Fruit fly (Drosophila melanogaster) whole organism, pupa: ENCODE data around the gene Vps29.
A peak's percentile ranks its signal among the peaks of the same experiment; 100 is the strongest.

Source experiments
- CG10348 ChIP-seq: fragments of 200-800 bp; sonication (Bioruptor generic); IDR thresholded peaks from 2 replicates; pipeline ENCODE4 v1.3.6; 2022; ENCODE audit warnings: missing biosample characterization, missing genetic modification characterization
- CG12605 ChIP-seq: fragments of 200-800 bp; sonication (Bioruptor generic); IDR thresholded peaks from 2 replicates; pipeline ENCODE4 v1.3.6; 2022; ENCODE audit warnings: missing biosample characterization, missing genetic modification characterization
- CG13204 ChIP-seq: fragments of 200-800 bp; sonication (Bioruptor generic); optimal IDR thresholded peaks from 2 replicates; lab custom pipeline; 2018; ENCODE audit warnings: missing biosample characterization, mild to moderate bottlenecking, missing genetic modification characterization, moderate library complexity
- CG14655 ChIP-seq: fragments of 200-800 bp; sonication (Bioruptor generic); optimal IDR thresholded peaks from 3 replicates; lab custom pipeline; 2017; ENCODE audit warnings: mild to moderate bottlenecking, missing biosample characterization, missing genetic modification reagents, missing genetic modification characterization
- CG15710 ChIP-seq: fragments of 200-800 bp; sonication (Bioruptor generic); optimal IDR thresholded peaks from 2 replicates; lab custom pipeline; 2018; ENCODE audit warnings: missing biosample characterization, mild to moderate bottlenecking, missing genetic modification characterization, moderate library complexity
- CG17806 ChIP-seq: fragments of 200-800 bp; sonication (Bioruptor generic); optimal IDR thresholded peaks from 2 replicates; lab custom pipeline; 2018; ENCODE audit warnings: missing biosample characterization, mild to moderate bottlenecking, missing genetic modification characterization, moderate library complexity
- CG32121 ChIP-seq: fragments of 200-800 bp; sonication (Bioruptor generic); IDR thresholded peaks from 2 replicates; pipeline ENCODE4 v1.3.6; 2022; ENCODE audit warnings: missing biosample characterization, missing genetic modification characterization
- CG34367 ChIP-seq: fragments of 200-800 bp; sonication (Bioruptor generic); optimal IDR thresholded peaks from 2 replicates; lab custom pipeline; 2018; ENCODE audit warnings: missing biosample characterization, mild to moderate bottlenecking, missing genetic modification characterization
- CG4496 ChIP-seq: fragments of 200-800 bp; sonication (Bioruptor generic); IDR thresholded peaks from 3 replicates; pipeline ENCODE4 v1.3.6; 2022; ENCODE audit warnings: missing biosample characterization, missing genetic modification characterization
- CG8159 ChIP-seq: fragments of 200-800 bp; sonication (Bioruptor generic); optimal IDR thresholded peaks from 3 replicates; lab custom pipeline; 2018; ENCODE audit warnings: missing biosample characterization, mild to moderate bottlenecking, missing genetic modification characterization, moderate library complexity
- CG8301 ChIP-seq: fragments of 200-800 bp; sonication (Bioruptor generic); optimal IDR thresholded peaks from 2 replicates; lab custom pipeline; 2018; ENCODE audit warnings: missing biosample characterization, mild to moderate bottlenecking, missing genetic modification characterization
- CG9948 ChIP-seq: fragments of 200-800 bp; sonication (Bioruptor generic); optimal IDR thresholded peaks from 2 replicates; lab custom pipeline; 2018; ENCODE audit warnings: missing biosample characterization, mild to moderate bottlenecking, missing genetic modification characterization, moderate library complexity
- D1 ChIP-seq: fragments of 200-800 bp; sonication (Bioruptor generic); optimal IDR thresholded peaks from 2 replicates; lab custom pipeline; 2018; ENCODE audit warnings: missing biosample characterization, mild to moderate bottlenecking, missing genetic modification characterization, moderate library complexity
- EcR ChIP-seq: fragments of 200-800 bp; sonication (Bioruptor generic); optimal IDR thresholded peaks from 3 replicates; lab custom pipeline; 2019; ENCODE audit warnings: missing biosample characterization, missing genetic modification characterization, mild to moderate bottlenecking, moderate library complexity, missing genetic modification reagents
- Ets98B ChIP-seq: fragments of 200-800 bp; sonication (Bioruptor generic); IDR thresholded peaks from 2 replicates; pipeline ENCODE4 v1.3.6; 2022; ENCODE audit warnings: missing biosample characterization, missing genetic modification characterization
- Pif1A ChIP-seq: fragments of 200-800 bp; sonication (Bioruptor generic); optimal IDR thresholded peaks from 3 replicates; lab custom pipeline; 2016; ENCODE audit warnings: missing biosample characterization, missing genetic modification characterization
- Pif1B ChIP-seq: fragments of 200-800 bp; sonication (Bioruptor generic); optimal IDR thresholded peaks from 3 replicates; lab custom pipeline; 2016; ENCODE audit warnings: missing biosample characterization, missing genetic modification characterization
- Snoo ChIP-seq: fragments of 200-800 bp; sonication (Bioruptor generic); optimal IDR thresholded peaks from 3 replicates; lab custom pipeline; 2017; ENCODE audit warnings: missing biosample characterization, mild to moderate bottlenecking, missing genetic modification characterization, inconsistent platforms
- fd96Ca ChIP-seq: fragments of 200-800 bp; sonication (Bioruptor generic); IDR thresholded peaks from 3 replicates; pipeline ENCODE4 v1.3.6; 2022; ENCODE audit warnings: missing biosample characterization, missing genetic modification characterization
- gl ChIP-seq: fragments of 200-800 bp; sonication (Bioruptor generic); optimal IDR thresholded peaks from 2 replicates; lab custom pipeline; 2018; ENCODE audit warnings: missing biosample characterization, mild to moderate bottlenecking, missing genetic modification characterization
- rn ChIP-seq: fragments of 200-800 bp; sonication (Bioruptor generic); IDR thresholded peaks from 2 replicates; pipeline ENCODE4 v1.3.6; 2022; ENCODE audit warnings: missing biosample characterization, missing genetic modification characterization

Vps29 gene

dm6 chr2L:1118149-1118548 lies 32.4 kb upstream of the Vps29 start:
- TF ChIP-seq CG32121 (GFP tag; lab: Robert Waterston, UW) (peak; percentile 44; the same call in 1 of the 2 replicates), rn (GFP tag; lab: Robert Waterston, UW) (no peak), CG14655 (GFP tag; lab: Kevin White, UChicago) (peak; percentile 57), CG12605 (GFP tag; lab: Robert Waterston, UW) (0 out of 2 replicates have a peak, but pooled peaks have one; percentile 11)

dm6 chr2L:1118880-1119809 lies 31.4 kb upstream of the Vps29 start:
- TF ChIP-seq CG12605 (GFP tag; lab: Robert Waterston, UW) (peak; percentile 73), CG8301 (tag; lab: Kevin White, UChicago) (peak; percentile 74), fd96Ca (GFP tag; lab: Robert Waterston, UW) (peak; percentile 88), gl (tag; lab: Kevin White, UChicago) (peak; percentile 36), D1 (tag; lab: Kevin White, UChicago) (no peak), CG13204 (no peak), CG14655 (GFP tag; lab: Kevin White, UChicago) (peak; percentile 75), rn (GFP tag; lab: Robert Waterston, UW) (peak; percentile 57), Ets98B (GFP tag; lab: Robert Waterston, UW) (peak; percentile 58), EcR (GFP tag; lab: Kevin White, UChicago) (peak; percentile 78), CG10348 (peak; percentile 45; the same call in 1 of the 2 replicates), CG4496 (peak; percentile 80), CG17806 (tag; lab: Kevin White, UChicago) (peak; percentile 61), CG34367 (tag; lab: Kevin White, UChicago) (peak; percentile 41), CG32121 (GFP tag; lab: Robert Waterston, UW) (peak; percentile 71), Pif1A (peak; percentile 59), CG9948 (peak; percentile 46), CG15710 (tag; lab: Kevin White, UChicago) (peak; percentile 62), Snoo (peak; percentile 73), Pif1B (GFP tag; lab: Kevin White, UChicago) (peak; percentile 70), CG8159 (peak; percentile 71)

DNA sequence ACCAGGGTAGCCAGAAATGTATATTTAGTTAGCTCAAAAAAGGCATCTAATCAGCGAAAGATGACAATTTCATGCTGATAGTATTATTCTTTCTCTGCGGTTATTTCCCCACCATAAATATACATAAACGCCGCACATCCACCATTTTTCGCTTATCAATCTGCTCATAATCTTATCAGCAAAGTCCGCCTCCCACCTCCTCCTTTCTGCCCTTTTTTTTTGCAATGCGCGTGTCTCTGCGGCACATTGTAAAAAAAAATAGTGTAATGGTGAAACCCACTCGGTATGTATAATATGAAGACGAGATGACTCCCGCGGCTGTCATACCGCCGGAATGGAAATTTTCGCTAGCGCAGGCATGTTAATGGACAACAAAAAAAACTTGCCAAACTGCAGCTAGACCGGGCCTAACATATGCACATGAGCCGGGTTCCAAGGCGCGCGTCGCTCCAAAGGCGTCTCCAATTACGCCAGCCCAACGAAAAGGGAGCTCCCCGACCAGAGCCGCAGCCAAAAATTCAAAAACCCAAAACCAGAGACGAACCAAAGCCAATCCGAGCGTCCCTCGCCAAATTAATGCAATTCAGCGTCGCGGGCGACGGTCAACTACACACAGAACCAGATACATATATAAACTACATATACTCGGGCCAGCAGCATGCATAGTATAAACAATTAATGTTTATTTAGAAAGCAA lies 30.2 kb upstream of the Vps29 start:
- peak; percentile 24 for TF ChIP-seq CG14655 (GFP tag; lab: Kevin White, UChicago)
- TF ChIP-seq Snoo, result no peak
- peak; percentile 54; the same call in 1 of the 3 replicates for TF ChIP-seq CG4496
- TF ChIP-seq, all 21 proteins: peak for 2

- no peak for TF ChIP-seq rn (GFP tag; lab: Robert Waterston, UW)
- TF ChIP-seq EcR (GFP tag; lab: Kevin White, UChicago), result no peak
- no peak for TF ChIP-seq CG12605 (GFP tag; lab: Robert Waterston, UW)
- no peak for TF ChIP-seq gl (tag; lab: Kevin White, UChicago)
- TF ChIP-seq CG15710 (tag; lab: Kevin White, UChicago), result no peak
- TF ChIP-seq Pif1A, result no peak
- no peak for TF ChIP-seq CG8159
- no peak for TF ChIP-seq Pif1B (GFP tag; lab: Kevin White, UChicago)
- no peak for TF ChIP-seq CG4496
- TF ChIP-seq Ets98B (GFP tag; lab: Robert Waterston, UW), result no peak
- TF ChIP-seq CG8301 (tag; lab: Kevin White, UChicago), result no peak
- TF ChIP-seq CG9948, result no peak
- no peak for TF ChIP-seq CG10348
- TF ChIP-seq Snoo, result no peak
- no peak for TF ChIP-seq CG13204
- TF ChIP-seq D1 (tag; lab: Kevin White, UChicago), result no peak
- TF ChIP-seq CG14655 (GFP tag; lab: Kevin White, UChicago), result no peak
- TF ChIP-seq, all 21 proteins: peak for 0
Observed at dm6 chr2L:1121942-1122710, 28.4 kb upstream of the Vps29 start.

DNA sequence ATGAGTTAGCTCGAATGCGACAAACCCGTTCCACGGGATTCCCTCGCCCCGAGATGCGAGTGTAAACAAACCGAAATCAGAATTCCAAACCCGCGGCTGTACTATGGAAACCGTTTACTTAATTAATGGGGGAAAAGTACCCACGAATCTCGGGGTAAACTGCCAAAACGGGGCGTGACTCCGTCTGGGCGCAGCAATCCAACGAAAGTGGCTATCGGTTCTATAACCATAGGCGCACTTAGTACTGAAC lies 27.9 kb upstream of the Vps29 start:
- TF ChIP-seq CG10348, result no peak
- no peak for TF ChIP-seq CG12605 (GFP tag; lab: Robert Waterston, UW)
- TF ChIP-seq rn (GFP tag; lab: Robert Waterston, UW), result no peak
- TF ChIP-seq Pif1B (GFP tag; lab: Kevin White, UChicago), result no peak
- TF ChIP-seq CG34367 (tag; lab: Kevin White, UChicago), result no peak
- no peak for TF ChIP-seq Snoo
- TF ChIP-seq CG9948, result no peak
- no peak for TF ChIP-seq Ets98B (GFP tag; lab: Robert Waterston, UW)
- TF ChIP-seq CG17806 (tag; lab: Kevin White, UChicago), result no peak
